Worm (Caenorhabditis elegans) whole organism, mixed stage, embryonic: ENCODE measurements around the gene F23F1.10.

Experiments
- M03D4.4 ChIP-seq: sonication (generic microtip); optimal IDR thresholded peaks from 2 replicates; lab custom pipeline; 2017; ENCODE audit warnings: mild to moderate bottlenecking, missing genetic modification characterization, missing compliant biosample characterization
- bed-3 ChIP-seq: fragments of 200-800 bp; sonication (Bioruptor generic); optimal IDR thresholded peaks from 3 replicates; lab custom pipeline; 2018; ENCODE audit warnings: mild to moderate bottlenecking, missing genetic modification characterization, moderate library complexity, missing compliant biosample characterization
- blmp-1 ChIP-seq: fragments of 150-350 bp; optimal IDR thresholded peaks from 2 replicates; lab custom pipeline; 2014; ENCODE audit warnings: missing biosample characterization, missing genetic modification characterization
- ceh-39 ChIP-seq: fragments of 150-350 bp; optimal IDR thresholded peaks from 2 replicates; lab custom pipeline; 2014; ENCODE audit warnings: missing biosample characterization, missing genetic modification characterization
- ceh-83 ChIP-seq: fragments of 200-800 bp; sonication (Bioruptor generic); optimal IDR thresholded peaks from 2 replicates; lab custom pipeline; 2018; ENCODE audit warnings: mild to moderate bottlenecking, missing genetic modification characterization, missing compliant biosample characterization
- ces-1 ChIP-seq: fragments of 150-350 bp; optimal IDR thresholded peaks from 2 replicates; lab custom pipeline; 2014; ENCODE audit warnings: missing biosample characterization, missing genetic modification reagents, missing genetic modification characterization
- cnd-1 ChIP-seq: fragments of 200-800 bp; sonication (Bioruptor generic); optimal IDR thresholded peaks from 2 replicates; lab custom pipeline; 2018; ENCODE audit warnings: mild to moderate bottlenecking, missing genetic modification characterization, missing compliant biosample characterization
- drap-1 ChIP-seq: fragments of 200-800 bp; sonication (Bioruptor generic); optimal IDR thresholded peaks from 3 replicates; lab custom pipeline; 2018; ENCODE audit warnings: mild to moderate bottlenecking, missing genetic modification characterization, missing compliant biosample characterization
- elt-1 ChIP-seq: sonication (generic microtip); optimal IDR thresholded peaks from 2 replicates; lab custom pipeline; 2017; ENCODE audit warnings: missing genetic modification characterization, mild to moderate bottlenecking, missing compliant biosample characterization, antibody characterized with exemption, moderate library complexity, borderline replicate concordance; ENCODE audit not compliant: insufficient read depth
- elt-3 ChIP-seq: fragments of 150-350 bp; optimal IDR thresholded peaks from 2 replicates; lab custom pipeline; 2014; ENCODE audit warnings: missing biosample characterization, missing genetic modification characterization
- flh-1 ChIP-seq: fragments of 200-800 bp; sonication (Bioruptor generic); optimal IDR thresholded peaks from 2 replicates; lab custom pipeline; 2018; ENCODE audit warnings: mild to moderate bottlenecking, missing genetic modification characterization, moderate library complexity, missing compliant biosample characterization
- ham-2 ChIP-seq: fragments of 200-800 bp; sonication (Bioruptor generic); optimal IDR thresholded peaks from 2 replicates; lab custom pipeline; 2018; ENCODE audit warnings: mild to moderate bottlenecking, missing genetic modification characterization, missing compliant biosample characterization
- hlh-1 ChIP-seq: fragments of 150-350 bp; optimal IDR thresholded peaks from 2 replicates; lab custom pipeline; 2014; ENCODE audit warnings: missing biosample characterization, missing genetic modification reagents, missing genetic modification characterization
- lin-13 ChIP-seq: fragments of 150-350 bp; optimal IDR thresholded peaks from 2 replicates; lab custom pipeline; 2014; ENCODE audit warnings: missing biosample characterization, missing genetic modification characterization
- lin-32 ChIP-seq: fragments of 200-800 bp; sonication (Bioruptor generic); optimal IDR thresholded peaks from 2 replicates; lab custom pipeline; 2018; ENCODE audit warnings: mild to moderate bottlenecking, missing genetic modification characterization, missing compliant biosample characterization
- lsy-2 ChIP-seq: fragments of 150-350 bp; optimal IDR thresholded peaks from 2 replicates; lab custom pipeline; 2014; ENCODE audit warnings: missing biosample characterization, missing genetic modification characterization
- mab-5 ChIP-seq: fragments of 150-350 bp; optimal IDR thresholded peaks from 2 replicates; lab custom pipeline; 2014; ENCODE audit warnings: missing biosample characterization, missing genetic modification characterization
- mls-2 ChIP-seq: sonication (generic microtip); optimal IDR thresholded peaks from 2 replicates; lab custom pipeline; 2016; ENCODE audit warnings: mild to moderate bottlenecking, missing genetic modification characterization, moderate library complexity, missing compliant biosample characterization
- nhr-12 ChIP-seq: fragments of 150-350 bp; optimal IDR thresholded peaks from 2 replicates; lab custom pipeline; 2014; ENCODE audit warnings: missing biosample characterization, missing genetic modification characterization
- nhr-2 ChIP-seq: fragments of 150-350 bp; optimal IDR thresholded peaks from 2 replicates; lab custom pipeline; 2014; ENCODE audit warnings: missing biosample characterization, missing genetic modification characterization
- nhr-237 ChIP-seq: fragments of 150-350 bp; optimal IDR thresholded peaks from 2 replicates; lab custom pipeline; 2014; ENCODE audit warnings: missing biosample characterization, missing genetic modification characterization
- nhr-28 ChIP-seq: fragments of 150-350 bp; optimal IDR thresholded peaks from 2 replicates; lab custom pipeline; 2014; ENCODE audit warnings: missing biosample characterization, missing genetic modification characterization
- nhr-76 ChIP-seq: sonication (generic microtip); optimal IDR thresholded peaks from 2 replicates; lab custom pipeline; 2017; ENCODE audit warnings: missing biosample characterization, missing genetic modification characterization
- sem-2 ChIP-seq: fragments of 200-800 bp; sonication (Bioruptor generic); optimal IDR thresholded peaks from 2 replicates; lab custom pipeline; 2018; ENCODE audit warnings: mild to moderate bottlenecking, missing genetic modification characterization, missing compliant biosample characterization
- sptf-1 ChIP-seq: sonication (generic microtip); optimal IDR thresholded peaks from 2 replicates; lab custom pipeline; 2017; ENCODE audit warnings: mild to moderate bottlenecking, missing genetic modification characterization, moderate library complexity, missing compliant biosample characterization
- unc-120 ChIP-seq: sonication (generic microtip); optimal IDR thresholded peaks from 2 replicates; lab custom pipeline; 2017; ENCODE audit warnings: missing genetic modification characterization, missing compliant biosample characterization; ENCODE audit not compliant: poor library complexity, severe bottlenecking
- unc-39 ChIP-seq: fragments of 150-350 bp; optimal IDR thresholded peaks from 2 replicates; lab custom pipeline; 2014; ENCODE audit warnings: missing biosample characterization, missing genetic modification characterization
- unc-62 ChIP-seq: fragments of 150-350 bp; optimal IDR thresholded peaks from 2 replicates; lab custom pipeline; 2014; ENCODE audit warnings: missing biosample characterization, missing genetic modification reagents, missing genetic modification characterization
- zip-8 ChIP-seq: fragments of 150-350 bp; optimal IDR thresholded peaks from 2 replicates; lab custom pipeline; 2014; ENCODE audit warnings: missing biosample characterization, missing genetic modification characterization
- ztf-11 ChIP-seq: fragments of 150-350 bp; optimal IDR thresholded peaks from 2 replicates; lab custom pipeline; 2014; ENCODE audit warnings: missing biosample characterization, missing genetic modification characterization

The F23F1.10 gene

ce11 chrII:12685-13084, 29.1 kb downstream of the F23F1.10 start, which contains the start of gene best-3:
Gene best-3 (plus strand): TSS chrII:12985.
- TF ChIP-seq blmp-1 (tag; lab: Kevin White, UChicago) (no peak), ztf-11 (tag; lab: Kevin White, UChicago) (no peak), nhr-237 (tag; lab: Kevin White, UChicago) (no peak), lsy-2 (tag; lab: Kevin White, UChicago) (no peak), unc-62 (GFP tag; lab: Kevin White, UChicago) (no peak), cnd-1 (tag; lab: Kevin White, UChicago) (no peak), bed-3 (no peak), mab-5 (tag; lab: Kevin White, UChicago) (no peak)
- TF ChIP-seq, all 35 proteins: peak for 0

- TF ChIP-seq unc-120 (tag; lab: Kevin White, UChicago), result no peak
- no peak for TF ChIP-seq blmp-1 (tag; lab: Kevin White, UChicago)
- TF ChIP-seq nhr-237 (tag; lab: Kevin White, UChicago), result no peak
- no peak for TF ChIP-seq elt-1
- no peak for TF ChIP-seq nhr-2
- no peak for TF ChIP-seq nhr-76 (tag; lab: Kevin White, UChicago)
- TF ChIP-seq mls-2 (tag; lab: Kevin White, UChicago), result no peak
- no peak for TF ChIP-seq bed-3
- no peak for TF ChIP-seq M03D4.4
- no peak for TF ChIP-seq sptf-1 (tag; lab: Kevin White, UChicago)
- TF ChIP-seq flh-1, result no peak
- TF ChIP-seq nhr-28 (tag; lab: Kevin White, UChicago), result no peak
- no peak for TF ChIP-seq zip-8 (tag; lab: Kevin White, UChicago)
- no peak for TF ChIP-seq lin-32 (GFP tag; lab: Kevin White, UChicago)
Measured at ce11 chrII:11783-12182, 30.0 kb downstream of the F23F1.10 start, which contains the start of gene best-4. Gene best-4 (minus strand): TSS chrII:11883.

- no peak for TF ChIP-seq M03D4.4
- no peak for TF ChIP-seq nhr-12 (tag; lab: Kevin White, UChicago)
- TF ChIP-seq mls-2 (tag; lab: Kevin White, UChicago), result no peak
- TF ChIP-seq lin-13 (tag; lab: Kevin White, UChicago), result no peak
- no peak for TF ChIP-seq drap-1 (GFP tag; lab: Kevin White, UChicago)
- no peak for TF ChIP-seq ces-1 (GFP tag; lab: Kevin White, UChicago)
- no peak for TF ChIP-seq ham-2
Measured at ce11 chrII:8212-8611, 33.6 kb downstream of the F23F1.10 start.

DNA sequence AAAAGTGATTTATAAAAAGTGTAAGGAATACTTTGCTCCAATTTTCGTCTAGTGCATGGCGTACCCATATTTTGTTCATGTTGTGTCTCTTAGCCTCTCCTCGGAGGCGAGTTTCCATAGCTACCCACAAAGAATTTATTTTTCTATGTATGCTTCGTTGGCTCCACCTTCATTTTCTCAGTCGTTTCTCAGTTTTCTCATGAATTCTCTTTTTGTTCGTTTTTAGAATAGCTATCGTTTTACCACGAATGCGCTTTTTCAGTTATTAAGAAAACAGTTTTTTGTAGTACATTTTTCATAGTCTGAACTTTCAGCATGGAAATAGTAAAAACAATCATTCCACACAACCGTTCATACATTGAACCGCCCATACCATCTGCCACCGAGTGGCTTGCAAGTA, 35.4 kb downstream of the F23F1.10 start, which contains the start of gene osta-1:
TSS of gene osta-1 (plus strand) at position 309 of the 400 bp plus-strand sequence.
- TF ChIP-seq ceh-83 (no peak), sem-2 (GFP tag; lab: Kevin White, UChicago) (no peak), unc-39 (tag; lab: Kevin White, UChicago) (no peak), nhr-76 (tag; lab: Kevin White, UChicago) (no peak), ztf-11 (tag; lab: Kevin White, UChicago) (no peak), cnd-1 (tag; lab: Kevin White, UChicago) (no peak)

DNA sequence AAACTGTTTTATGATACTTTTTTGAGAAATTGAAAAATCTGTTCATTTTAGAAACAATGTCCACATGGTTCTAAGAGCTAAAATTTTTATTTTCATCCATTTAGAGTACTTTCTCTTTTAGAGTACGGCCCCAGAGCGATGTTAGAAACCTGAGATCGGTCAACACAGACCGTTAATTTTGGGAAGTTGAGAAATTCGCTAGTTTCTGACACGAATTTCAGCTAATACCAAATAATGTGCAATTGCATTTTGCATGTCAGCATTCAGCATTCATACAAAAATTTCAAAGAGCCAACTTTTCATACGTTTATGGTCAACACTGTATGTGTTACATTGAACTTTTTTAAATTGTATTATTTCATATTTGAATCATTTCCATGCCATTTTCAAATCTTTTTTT, 37.0 kb downstream of the F23F1.10 start:
- no peak for TF ChIP-seq ceh-83
- no peak for TF ChIP-seq unc-62 (GFP tag; lab: Kevin White, UChicago)
- no peak for TF ChIP-seq unc-120 (tag; lab: Kevin White, UChicago)
- TF ChIP-seq ceh-39 (tag; lab: Kevin White, UChicago), result no peak

ce11 chrII:1334-1898, 40.4 kb downstream of the F23F1.10 start, which contains the start of gene 2L52.1:
Gene 2L52.1 (plus strand): TSS chrII:1848.
- no peak for TF ChIP-seq mab-5 (tag; lab: Kevin White, UChicago)
- TF ChIP-seq nhr-2, result no peak
- TF ChIP-seq sptf-1 (tag; lab: Kevin White, UChicago), result no peak
- peak; percentile 46 for TF ChIP-seq unc-62 (GFP tag; lab: Kevin White, UChicago)
- TF ChIP-seq ces-1 (GFP tag; lab: Kevin White, UChicago), result peak; percentile 33
- TF ChIP-seq elt-3 (tag; lab: Kevin White, UChicago), result no peak
- TF ChIP-seq sem-2 (GFP tag; lab: Kevin White, UChicago), result no peak
- TF ChIP-seq hlh-1, result peak; percentile 92
- TF ChIP-seq unc-120 (tag; lab: Kevin White, UChicago), result peak; percentile 64
- no peak for TF ChIP-seq nhr-28 (tag; lab: Kevin White, UChicago)
- no peak for TF ChIP-seq lsy-2 (tag; lab: Kevin White, UChicago)
- peak; percentile 49 for TF ChIP-seq cnd-1 (tag; lab: Kevin White, UChicago)
- no peak for TF ChIP-seq ceh-83
- no peak for TF ChIP-seq ham-2
- TF ChIP-seq unc-39 (tag; lab: Kevin White, UChicago), result no peak
